Worm (Caenorhabditis elegans): ENCODE results near the gene rsf-1.
A peak's percentile ranks its signal among the peaks of the same experiment; 100 is the strongest.

Gene rsf-1

ce11 chrII:11285282-11285933, 20.8 kb upstream of the rsf-1 start:
- TF ChIP-seq flt-1 (GFP tag; IDR thresholded peaks at IDR 0.05) (no peak), tbx-37 (GFP tag; conservative IDR thresholded peaks at IDR 0.05) (no peak), sea-1 (GFP tag; conservative IDR thresholded peaks at IDR 0.05) (no peak), B0310.2 (tag; optimal IDR thresholded peaks at IDR 0.05) (no peak), ama-1 (optimal IDR thresholded peaks at IDR 0.05) (no peak), ets-7 (tag; optimal IDR thresholded peaks at IDR 0.05) (no peak), ceh-13 (GFP tag; optimal IDR thresholded peaks at IDR 0.05) (no peak), scrt-1 (GFP tag; IDR thresholded peaks at IDR 0.05) (no peak), pes-1 (GFP tag; IDR thresholded peaks at IDR 0.05) (no peak), tbx-11 (GFP tag; IDR thresholded peaks at IDR 0.05) (no peak), hmbx-1 (tag; optimal IDR thresholded peaks at IDR 0.05) (no peak), hnd-1 (tag; optimal IDR thresholded peaks at IDR 0.05) (no peak), hmg-4 (GFP tag; optimal IDR thresholded peaks at IDR 0.05) (no peak), tra-4 (tag; optimal IDR thresholded peaks at IDR 0.05) (no peak), aly-1 (tag; optimal IDR thresholded peaks at IDR 0.05) (no peak), F13C5.2 (tag; optimal IDR thresholded peaks at IDR 0.05) (no peak), ceh-36 (tag; optimal IDR thresholded peaks at IDR 0.05) (no peak)

- TF ChIP-seq scrt-1 (GFP tag; IDR thresholded peaks at IDR 0.05): no peak
- TF ChIP-seq pes-1 (GFP tag; IDR thresholded peaks at IDR 0.05): no peak
- TF ChIP-seq F13C5.2 (tag; optimal IDR thresholded peaks at IDR 0.05): no peak
- TF ChIP-seq sea-1 (GFP tag; conservative IDR thresholded peaks at IDR 0.05): no peak
- TF ChIP-seq ama-1 (optimal IDR thresholded peaks at IDR 0.05): no peak
- no peak for TF ChIP-seq B0310.2 (tag; optimal IDR thresholded peaks at IDR 0.05)
- no peak for TF ChIP-seq flt-1 (GFP tag; IDR thresholded peaks at IDR 0.05)
- TF ChIP-seq ets-7 (tag; optimal IDR thresholded peaks at IDR 0.05): no peak
- no peak for TF ChIP-seq ceh-36 (tag; optimal IDR thresholded peaks at IDR 0.05)
- no peak for TF ChIP-seq tbx-11 (GFP tag; IDR thresholded peaks at IDR 0.05)
- TF ChIP-seq tbx-37 (GFP tag; conservative IDR thresholded peaks at IDR 0.05): no peak
- no peak for TF ChIP-seq tra-4 (tag; optimal IDR thresholded peaks at IDR 0.05)
- no peak for TF ChIP-seq aly-1 (tag; optimal IDR thresholded peaks at IDR 0.05)
- no peak for TF ChIP-seq hnd-1 (tag; optimal IDR thresholded peaks at IDR 0.05)
- no peak for TF ChIP-seq hmbx-1 (tag; optimal IDR thresholded peaks at IDR 0.05)
- TF ChIP-seq ceh-13 (GFP tag; optimal IDR thresholded peaks at IDR 0.05): no peak
- no peak for TF ChIP-seq hmg-4 (GFP tag; optimal IDR thresholded peaks at IDR 0.05)
Observed at ce11 chrII:11286445-11286844, 19.8 kb upstream of the rsf-1 start.

- TF ChIP-seq tra-4 (tag; optimal IDR thresholded peaks at IDR 0.05): no peak
- TF ChIP-seq ets-7 (tag; optimal IDR thresholded peaks at IDR 0.05): peak; percentile 73
- TF ChIP-seq tbx-37 (GFP tag; conservative IDR thresholded peaks at IDR 0.05): no peak
Observed at ce11 chrII:11288148-11288547, 18.1 kb upstream of the rsf-1 start.

- TF ChIP-seq ets-7 (tag; optimal IDR thresholded peaks at IDR 0.05) (no peak), hnd-1 (tag; optimal IDR thresholded peaks at IDR 0.05) (no peak), ceh-36 (tag; optimal IDR thresholded peaks at IDR 0.05) (no peak), tbx-37 (GFP tag; conservative IDR thresholded peaks at IDR 0.05) (peak; percentile 56; the same call in 1 of the 2 replicates), tra-4 (tag; optimal IDR thresholded peaks at IDR 0.05) (no peak), ama-1 (optimal IDR thresholded peaks at IDR 0.05) (no peak), sea-1 (GFP tag; conservative IDR thresholded peaks at IDR 0.05) (no peak), tbx-11 (GFP tag; IDR thresholded peaks at IDR 0.05) (no peak)
Observed at ce11 chrII:11290109-11290784, 16.0 kb upstream of the rsf-1 start, which contains the start of gene C47G2.3. Gene C47G2.3 (minus strand): TSS chrII:11290159.

ce11 chrII:11293433-11293832, 12.8 kb upstream of the rsf-1 start, which contains the start of gene C47G2.4:
Gene C47G2.4 (minus strand): TSS chrII:11293606.
- TF ChIP-seq F13C5.2 (tag; optimal IDR thresholded peaks at IDR 0.05) (peak; percentile 4), tbx-37 (GFP tag; conservative IDR thresholded peaks at IDR 0.05) (no peak)

- TF ChIP-seq tra-4 (tag; optimal IDR thresholded peaks at IDR 0.05) (no peak), B0310.2 (tag; optimal IDR thresholded peaks at IDR 0.05) (no peak), aly-1 (tag; optimal IDR thresholded peaks at IDR 0.05) (no peak), tbx-37 (GFP tag; conservative IDR thresholded peaks at IDR 0.05) (no peak), ceh-13 (GFP tag; optimal IDR thresholded peaks at IDR 0.05) (no peak), sea-1 (GFP tag; conservative IDR thresholded peaks at IDR 0.05) (no peak)
Observed at ce11 chrII:11297217-11297738, 8.9 kb upstream of the rsf-1 start, which contains the start of gene saps-1. Gene saps-1 (plus strand): TSS chrII:11297688.

ce11 chrII:11301059-11301458, 5.1 kb upstream of the rsf-1 start, which contains the start of gene raga-1:
Gene raga-1 (plus strand): TSS chrII:11301359.
- no peak for TF ChIP-seq tra-4 (tag; optimal IDR thresholded peaks at IDR 0.05)

- TF ChIP-seq B0310.2 (tag; optimal IDR thresholded peaks at IDR 0.05) (no peak), hmg-4 (GFP tag; optimal IDR thresholded peaks at IDR 0.05) (no peak), tbx-37 (GFP tag; conservative IDR thresholded peaks at IDR 0.05) (no peak), sea-1 (GFP tag; conservative IDR thresholded peaks at IDR 0.05) (no peak)
Observed at ce11 chrII:11302591-11302990, 3.6 kb upstream of the rsf-1 start, which contains the start of gene samp-1. Gene samp-1 (plus strand): TSS chrII:11302891.

Data from whole organism, early embryonic.